Worm (Caenorhabditis elegans): ENCODE data around the gene phy-3.

ce11 chrV:16821270-16821737 is 11.7 kb upstream of the phy-3 start, which contains the start of gene T20B3.14:
- no peak for TF ChIP-seq egl-27 (tag; optimal IDR thresholded peaks at IDR 0.05)
- no peak for TF ChIP-seq nhr-237 (tag; optimal IDR thresholded peaks at IDR 0.05)
- no peak for TF ChIP-seq alr-1 (tag; optimal IDR thresholded peaks at IDR 0.05; ENCODE audit: borderline replicate concordance)
- TF ChIP-seq unc-62 (GFP tag; optimal IDR thresholded peaks at IDR 0.05): no peak
- TF ChIP-seq ztf-11 (tag; optimal IDR thresholded peaks at IDR 0.05): no peak

Measured in whole organism, L1 larva.